Fruit fly (Drosophila melanogaster) whole organism, adult: Measurements from ENCODE around the gene CG5217.

ENCODE experiments used
- CG11617 ChIP-seq: fragments of 200-800 bp; sonication (Bioruptor generic); optimal IDR thresholded peaks from 2 replicates; lab custom pipeline; 2017; ENCODE audit warnings: mild to moderate bottlenecking, missing biosample characterization, missing genetic modification reagents, missing genetic modification characterization
- CG12768 ChIP-seq: fragments of 200-800 bp; sonication (Bioruptor generic); optimal IDR thresholded peaks from 2 replicates; lab custom pipeline; 2017; ENCODE audit warnings: missing biosample characterization, missing genetic modification characterization, mild to moderate bottlenecking, moderate library complexity, missing genetic modification reagents
- CG14711 ChIP-seq: fragments of 200-800 bp; sonication (Bioruptor generic); optimal IDR thresholded peaks from 2 replicates; lab custom pipeline; 2018; ENCODE audit warnings: missing biosample characterization, mild to moderate bottlenecking, missing genetic modification characterization, moderate library complexity
- CG1620 ChIP-seq: fragments of 200-800 bp; sonication (Bioruptor generic); optimal IDR thresholded peaks from 2 replicates; lab custom pipeline; 2016; ENCODE audit warnings: missing biosample characterization, missing genetic modification characterization
- CG33017 ChIP-seq: fragments of 200-800 bp; sonication (Bioruptor generic); optimal IDR thresholded peaks from 2 replicates; lab custom pipeline; 2018; ENCODE audit warnings: missing biosample characterization, mild to moderate bottlenecking, missing genetic modification characterization, moderate library complexity
- CG5204 ChIP-seq: fragments of 200-800 bp; sonication (Bioruptor generic); optimal IDR thresholded peaks from 2 replicates; lab custom pipeline; 2016; ENCODE audit warnings: missing biosample characterization, missing genetic modification characterization
- CG7045 ChIP-seq: fragments of 200-800 bp; sonication (Bioruptor generic); optimal IDR thresholded peaks from 2 replicates; lab custom pipeline; 2017; ENCODE audit warnings: missing biosample characterization, mild to moderate bottlenecking, missing genetic modification characterization
- CG7101 ChIP-seq: fragments of 200-800 bp; sonication (Bioruptor generic); optimal IDR thresholded peaks from 2 replicates; lab custom pipeline; 2018; ENCODE audit warnings: missing biosample characterization, mild to moderate bottlenecking, missing genetic modification characterization, moderate library complexity
- Clk ChIP-seq: fragments of 200-800 bp; sonication (Bioruptor generic); optimal IDR thresholded peaks from 2 replicates; lab custom pipeline; 2017; ENCODE audit warnings: missing biosample characterization, missing genetic modification characterization
- Crg-1 ChIP-seq: fragments of 200-800 bp; sonication (Bioruptor generic); optimal IDR thresholded peaks from 2 replicates; lab custom pipeline; 2016; ENCODE audit warnings: missing biosample characterization, missing genetic modification characterization
- Hr96 ChIP-seq: fragments of 200-800 bp; sonication (Bioruptor generic); optimal IDR thresholded peaks from 2 replicates; lab custom pipeline; 2016; ENCODE audit warnings: missing biosample characterization, missing genetic modification characterization
- Mnt ChIP-seq: fragments of 200-800 bp; sonication (Bioruptor generic); optimal IDR thresholded peaks from 2 replicates; lab custom pipeline; 2016; ENCODE audit warnings: missing biosample characterization, mild to moderate bottlenecking, missing genetic modification characterization
- bab1 ChIP-seq: fragments of 200-800 bp; sonication (Bioruptor generic); optimal IDR thresholded peaks from 3 replicates; lab custom pipeline; 2019; ENCODE audit warnings: missing biosample characterization, mild to moderate bottlenecking, missing genetic modification characterization, moderate library complexity
- cic ChIP-seq: fragments of 200-800 bp; sonication (Bioruptor generic); optimal IDR thresholded peaks from 2 replicates; lab custom pipeline; 2017; ENCODE audit warnings: missing biosample characterization, mild to moderate bottlenecking, missing genetic modification characterization, moderate library complexity
- cnc ChIP-seq, 2 experiments: fragments of >200 bp; optimal IDR thresholded peaks; 2 replicates each; lab custom pipeline; 2017
- kay ChIP-seq: fragments of 200-800 bp; sonication (Bioruptor generic); peaks from one replicate; lab custom pipeline; 2016; ENCODE audit warnings: missing biosample characterization, missing genetic modification characterization, borderline replicate concordance
- ovo ChIP-seq: fragments of 200-800 bp; sonication (Bioruptor generic); optimal IDR thresholded peaks from 2 replicates; lab custom pipeline; 2016; ENCODE audit warnings: missing biosample characterization, missing genetic modification characterization
- pad ChIP-seq: fragments of 200-800 bp; sonication (Bioruptor generic); optimal IDR thresholded peaks from 3 replicates; lab custom pipeline; 2017; ENCODE audit warnings: missing biosample characterization, missing genetic modification characterization, mild to moderate bottlenecking, moderate library complexity, missing genetic modification reagents
- tj ChIP-seq: fragments of 200-800 bp; sonication (Bioruptor generic); optimal IDR thresholded peaks from 3 replicates; lab custom pipeline; 2017; ENCODE audit warnings: missing biosample characterization, mild to moderate bottlenecking, missing genetic modification characterization, moderate library complexity
- toe ChIP-seq: fragments of 200-800 bp; sonication (Bioruptor generic); optimal IDR thresholded peaks from 2 replicates; lab custom pipeline; 2016; ENCODE audit warnings: missing biosample characterization, missing genetic modification characterization

The CG5217 gene

dm6 chr3R:19248036-19248435 lies at the start of gene CG5217:
Gene CG5217, minus strand, starts transcription at chr3R:19248136.
- TF ChIP-seq CG1620 (GFP tag; lab: Kevin White, UChicago) (no peak), CG12768 (GFP tag; lab: Kevin White, UChicago) (no peak), CG7045 (GFP tag; lab: Kevin White, UChicago) (no peak), bab1 (GFP tag; lab: Kevin White, UChicago) (no peak), CG33017 (no peak), Hr96 (GFP tag; lab: Kevin White, UChicago) (no peak), tj (GFP tag; lab: Kevin White, UChicago) (no peak), cic (no peak), toe (GFP tag; lab: Kevin White, UChicago) (no peak), pad (GFP tag; lab: Kevin White, UChicago) (no peak), CG5204 (GFP tag; lab: Kevin White, UChicago) (no peak), CG14711 (tag; lab: Kevin White, UChicago) (no peak), ovo (GFP tag; lab: Kevin White, UChicago) (no peak), cnc (optimal IDR thresholded peaks at IDR 0.05; lab: Kevin White, UChicago) (no peak), CG11617 (no peak), Mnt (GFP tag; lab: Kevin White, UChicago) (no peak), Clk (GFP tag; lab: Kevin White, UChicago) (no peak)

- TF ChIP-seq CG1620 (GFP tag; lab: Kevin White, UChicago): no peak
- no peak for TF ChIP-seq CG14711 (tag; lab: Kevin White, UChicago)
- TF ChIP-seq Mnt (GFP tag; lab: Kevin White, UChicago): no peak
- no peak for TF ChIP-seq toe (GFP tag; lab: Kevin White, UChicago)
- TF ChIP-seq CG12768 (GFP tag; lab: Kevin White, UChicago): no peak
- no peak for TF ChIP-seq CG7045 (GFP tag; lab: Kevin White, UChicago)
- no peak for TF ChIP-seq cic
- TF ChIP-seq CG7101 (tag; lab: Kevin White, UChicago): no peak
- TF ChIP-seq CG33017: no peak
- TF ChIP-seq ovo (GFP tag; lab: Kevin White, UChicago): no peak
- no peak for TF ChIP-seq kay (GFP tag; lab: Kevin White, UChicago)
These were observed 49.7 kb upstream of the CG5217 start, which contains the start of gene CG44174 for dm6 chr3R:19297595-19297994. Gene CG44174, minus strand, starts transcription at chr3R:19297695.

dm6 chr3R:19293873-19294272 lies 45.9 kb upstream of the CG5217 start:
- TF ChIP-seq pad (GFP tag; lab: Kevin White, UChicago) (no peak), Mnt (GFP tag; lab: Kevin White, UChicago) (no peak), CG12768 (GFP tag; lab: Kevin White, UChicago) (no peak), CG7101 (tag; lab: Kevin White, UChicago) (no peak), Clk (GFP tag; lab: Kevin White, UChicago) (no peak), CG33017 (no peak), Crg-1 (no peak), kay (GFP tag; lab: Kevin White, UChicago) (no peak), cic (no peak), CG1620 (GFP tag; lab: Kevin White, UChicago) (no peak), bab1 (GFP tag; lab: Kevin White, UChicago) (no peak), CG11617 (no peak)

dm6 chr3R:19292971-19293370 lies 45.0 kb upstream of the CG5217 start:
- TF ChIP-seq CG7101 (tag; lab: Kevin White, UChicago) (no peak), cic (no peak), CG14711 (tag; lab: Kevin White, UChicago) (no peak), kay (GFP tag; lab: Kevin White, UChicago) (no peak)

- no peak for TF ChIP-seq CG5204 (GFP tag; lab: Kevin White, UChicago)
- no peak for TF ChIP-seq CG12768 (GFP tag; lab: Kevin White, UChicago)
- no peak for TF ChIP-seq CG33017
- TF ChIP-seq Mnt (GFP tag; lab: Kevin White, UChicago): no peak
- no peak for TF ChIP-seq CG11617
- no peak for TF ChIP-seq CG7045 (GFP tag; lab: Kevin White, UChicago)
- TF ChIP-seq bab1 (GFP tag; lab: Kevin White, UChicago): no peak
- TF ChIP-seq CG14711 (tag; lab: Kevin White, UChicago): no peak
- no peak for TF ChIP-seq toe (GFP tag; lab: Kevin White, UChicago)
- no peak for TF ChIP-seq CG7101 (tag; lab: Kevin White, UChicago)
- no peak for TF ChIP-seq pad (GFP tag; lab: Kevin White, UChicago)
- TF ChIP-seq kay (GFP tag; lab: Kevin White, UChicago): no peak
- no peak for TF ChIP-seq tj (GFP tag; lab: Kevin White, UChicago)
- no peak for TF ChIP-seq Crg-1
- TF ChIP-seq cic: no peak
- TF ChIP-seq cnc (optimal IDR thresholded peaks at IDR 0.05; lab: Kevin White, UChicago): no peak
These were observed 39.8 kb upstream of the CG5217 start for dm6 chr3R:19287693-19288092.

dm6 chr3R:19286488-19286887 lies 38.6 kb upstream of the CG5217 start:
- TF ChIP-seq toe (GFP tag; lab: Kevin White, UChicago): no peak
- no peak for TF ChIP-seq pad (GFP tag; lab: Kevin White, UChicago)
- TF ChIP-seq CG7045 (GFP tag; lab: Kevin White, UChicago): no peak
- no peak for TF ChIP-seq Hr96 (GFP tag; lab: Kevin White, UChicago)
- TF ChIP-seq CG7101 (tag; lab: Kevin White, UChicago): no peak
- no peak for TF ChIP-seq CG5204 (GFP tag; lab: Kevin White, UChicago)
- no peak for TF ChIP-seq CG11617
- no peak for TF ChIP-seq cnc (optimal IDR thresholded peaks at IDR 0.05; lab: Kevin White, UChicago)
- no peak for TF ChIP-seq CG12768 (GFP tag; lab: Kevin White, UChicago)
- TF ChIP-seq Mnt (GFP tag; lab: Kevin White, UChicago): no peak
- TF ChIP-seq CG14711 (tag; lab: Kevin White, UChicago): no peak
- no peak for TF ChIP-seq Crg-1
- no peak for TF ChIP-seq Clk (GFP tag; lab: Kevin White, UChicago)
- no peak for TF ChIP-seq ovo (GFP tag; lab: Kevin White, UChicago)
- no peak for TF ChIP-seq tj (GFP tag; lab: Kevin White, UChicago)
- no peak for TF ChIP-seq cic
- no peak for TF ChIP-seq kay (GFP tag; lab: Kevin White, UChicago)
- TF ChIP-seq bab1 (GFP tag; lab: Kevin White, UChicago): no peak
- TF ChIP-seq CG1620 (GFP tag; lab: Kevin White, UChicago): no peak
